Worm (Caenorhabditis elegans): ENCODE measurements around the gene Y60A3A.8.

Y60A3A.8 gene

DNA sequence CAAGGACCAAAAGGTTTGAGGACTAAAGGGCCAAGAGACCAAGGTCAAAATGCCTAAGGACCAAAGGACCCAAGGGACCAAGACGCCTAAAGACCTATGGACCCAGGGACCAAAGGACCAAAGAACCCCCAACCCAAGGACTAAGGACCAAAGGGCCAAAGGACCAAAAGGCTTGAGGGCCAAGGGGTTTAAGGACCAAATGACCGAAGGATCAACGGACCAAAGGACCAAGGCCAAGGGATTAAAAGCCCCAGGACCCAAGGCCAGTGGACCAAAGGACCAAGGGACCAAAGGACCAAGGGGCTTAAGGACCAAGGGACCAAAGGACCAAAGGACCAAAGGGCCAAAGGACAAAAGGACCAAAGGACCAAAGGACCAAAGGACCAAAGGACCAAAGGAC lies 50.0 kb downstream of the Y60A3A.8 start:
- TF ChIP-seq efl-1 (optimal IDR thresholded peaks at IDR 0.05) = no peak
- TF ChIP-seq efl-1 (GFP tag; optimal IDR thresholded peaks at IDR 0.05 in 1 of 2) = peak in 1 of 2 experiments; percentile 88
- TF ChIP-seq alr-1 (tag; optimal IDR thresholded peaks at IDR 0.05; ENCODE audit: borderline replicate concordance) = no peak

DNA sequence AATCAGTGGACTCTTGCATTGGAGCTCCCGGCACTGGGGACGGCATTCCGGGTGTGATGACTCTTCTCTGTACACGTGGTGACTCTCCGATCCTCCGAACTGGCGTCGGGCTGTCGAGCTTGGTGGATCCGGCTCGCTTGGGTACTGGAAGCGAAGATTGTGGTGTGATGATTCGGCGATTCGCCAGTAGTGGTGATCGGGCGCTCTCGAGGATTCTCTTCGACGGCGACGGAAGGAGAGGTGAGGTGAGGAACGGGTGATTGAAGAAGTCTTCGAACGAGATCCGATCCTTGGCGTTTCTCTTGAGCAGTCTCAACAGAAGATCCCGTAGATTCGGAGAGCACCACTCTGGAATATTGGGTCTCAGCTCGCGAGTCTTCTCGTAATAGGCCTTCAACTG lies 50.9 kb downstream of the Y60A3A.8 start:
- TF ChIP-seq ztf-11 (tag; optimal IDR thresholded peaks at IDR 0.05) (no peak), ceh-82 (tag; optimal IDR thresholded peaks at IDR 0.05) (no peak), ceh-90 (tag; optimal IDR thresholded peaks at IDR 0.05) (no peak), skn-1 (tag; optimal IDR thresholded peaks at IDR 0.05) (no peak), nhr-20 (tag; optimal IDR thresholded peaks at IDR 0.05) (no peak), sup-37 (GFP tag; optimal IDR thresholded peaks at IDR 0.05) (no peak), nhr-19 (GFP tag; conservative IDR thresholded peaks at IDR 0.05) (no peak)

DNA sequence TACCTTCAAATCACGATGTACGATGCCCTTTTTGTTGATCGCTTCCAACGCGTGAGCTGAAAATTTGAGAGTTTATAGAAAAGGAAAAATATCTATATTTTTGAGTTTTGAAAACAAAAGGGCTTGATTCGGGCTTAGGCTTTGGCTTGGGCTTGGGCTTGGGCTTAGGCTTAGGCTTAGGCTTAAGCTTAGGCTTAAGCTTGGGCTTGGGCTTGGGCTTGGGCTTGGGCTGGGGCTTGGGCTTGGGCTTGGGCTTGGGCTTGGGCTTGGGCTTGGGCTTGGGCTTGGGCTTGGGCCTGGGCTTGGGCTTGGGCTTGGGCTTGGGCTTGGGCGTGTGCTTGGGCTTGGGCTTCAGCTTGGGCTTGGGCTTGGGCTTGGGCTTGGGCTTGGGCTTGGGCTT lies 52.4 kb downstream of the Y60A3A.8 start:
- TF ChIP-seq sup-37 (GFP tag; optimal IDR thresholded peaks at IDR 0.05) (no peak), mab-9 (GFP tag; IDR thresholded peaks at IDR 0.05) (no peak), mef-2 (tag; optimal IDR thresholded peaks at IDR 0.05) (no peak), nhr-12 (tag; optimal IDR thresholded peaks at IDR 0.05) (no peak), snpc-4 (tag; optimal IDR thresholded peaks at IDR 0.05) (no peak), F16B12.6 (tag; optimal IDR thresholded peaks at IDR 0.05) (no peak), ceh-88 (GFP tag; IDR thresholded peaks at IDR 0.05) (no peak)

DNA sequence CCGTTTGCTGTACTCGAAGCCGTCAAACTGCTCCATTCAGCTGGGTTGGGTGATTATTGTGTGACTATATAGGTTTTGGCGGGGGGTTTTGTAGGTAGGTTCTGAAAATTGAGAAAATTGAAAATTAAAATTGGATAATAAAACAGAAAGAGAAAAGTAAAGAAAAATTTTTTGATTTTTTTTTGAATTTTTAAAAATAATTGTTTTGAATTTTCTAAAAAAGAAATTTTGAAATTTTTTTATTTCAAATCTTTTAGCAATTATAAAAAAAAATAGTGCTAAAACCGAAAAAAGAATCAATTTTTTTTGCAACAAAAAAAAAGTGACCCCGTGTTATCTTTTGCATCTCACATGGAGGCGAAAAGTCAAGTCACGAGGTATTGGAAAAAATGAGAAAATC lies 54.6 kb downstream of the Y60A3A.8 start, which contains the start of gene unc-51:
Gene unc-51, minus strand, starts transcription at position 101 of the 400 bp plus-strand sequence.
- TF ChIP-seq pax-3 (tag; optimal IDR thresholded peaks at IDR 0.05) (no peak), nhr-90 (tag; optimal IDR thresholded peaks at IDR 0.05; ENCODE audit: poor library complexity) (peak; percentile 14), nhr-20 (tag; optimal IDR thresholded peaks at IDR 0.05) (peak; percentile 15), nhr-71 (tag; optimal IDR thresholded peaks at IDR 0.05) (peak; percentile 28), elt-2 (tag; optimal IDR thresholded peaks at IDR 0.05) (peak; percentile 9), lsy-2 (tag; optimal IDR thresholded peaks at IDR 0.05) (no peak), blmp-1 (tag; optimal IDR thresholded peaks at IDR 0.05) (peak; percentile 11), mdl-1 (tag; optimal IDR thresholded peaks at IDR 0.05) (peak in 1 of 2 experiments; percentile 15), elt-3 (tag; optimal IDR thresholded peaks at IDR 0.05) (peak in 1 of 6 experiments; percentile 5), zag-1 (tag; optimal IDR thresholded peaks at IDR 0.05) (no peak), snu-23 (GFP tag; optimal IDR thresholded peaks at IDR 0.05) (peak; percentile 6), lin-35 (GFP tag; optimal IDR thresholded peaks at IDR 0.05) (peak in 1 of 2 experiments; percentile 9), ceh-82 (tag; optimal IDR thresholded peaks at IDR 0.05) (no peak), ets-5 (GFP tag; IDR thresholded peaks at IDR 0.05) (no peak)

All from whole organism, L1 larva.